Fruit fly (Drosophila melanogaster): ENCODE data around the gene east.

DNA sequence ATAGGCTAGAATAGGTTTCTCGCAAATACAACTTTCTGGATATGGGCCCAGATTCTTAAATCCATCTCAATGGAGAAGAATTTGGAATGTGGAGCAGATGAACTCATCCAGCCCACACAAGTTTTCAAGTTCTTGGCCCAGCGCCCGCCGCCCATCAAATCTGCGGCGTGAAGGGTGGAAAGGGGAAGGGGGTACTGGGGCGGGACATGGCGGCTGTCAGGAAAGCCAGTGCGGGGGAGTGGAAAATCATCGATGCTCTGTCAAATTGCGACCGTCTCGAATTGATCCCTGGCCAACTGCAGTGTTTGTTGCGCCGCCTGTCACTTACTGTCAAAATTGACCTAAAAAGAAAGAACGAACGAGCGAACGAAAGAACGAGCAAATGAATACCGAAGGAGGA is 25.1 kb upstream of the east start:
- no peak for TF ChIP-seq CG8478 (optimal IDR thresholded peaks at IDR 0.05)
- TF ChIP-seq CTCF (optimal IDR thresholded peaks at IDR 0.05): no peak
